Worm (Caenorhabditis elegans) whole organism, L3 larva: Measurements from ENCODE around the gene npr-5.

ENCODE experiments used
- R02D3.7 ChIP-seq: fragments of 150-350 bp; optimal IDR thresholded peaks from 2 replicates; lab custom pipeline; 2014; ENCODE audit warnings: missing biosample characterization, missing genetic modification characterization
- ZK546.5 ChIP-seq: sonication (generic microtip); optimal IDR thresholded peaks from 2 replicates; lab custom pipeline; 2017; ENCODE audit warnings: missing biosample characterization, missing genetic modification characterization
- aly-2 ChIP-seq: fragments of 150-350 bp; optimal IDR thresholded peaks from 2 replicates; lab custom pipeline; 2014; ENCODE audit warnings: missing biosample characterization, missing genetic modification characterization
- ama-1 ChIP-seq: fragments of 150-350 bp; optimal IDR thresholded peaks from 2 replicates; lab custom pipeline; 2018
- ceh-28 ChIP-seq: fragments of 150-350 bp; optimal IDR thresholded peaks from 2 replicates; lab custom pipeline; 2014; ENCODE audit warnings: missing biosample characterization, missing genetic modification reagents, missing genetic modification characterization
- ceh-82 ChIP-seq: fragments of 150-350 bp; optimal IDR thresholded peaks from 2 replicates; lab custom pipeline; 2014; ENCODE audit warnings: missing biosample characterization, missing genetic modification characterization
- ceh-9 ChIP-seq: sonication (generic microtip); optimal IDR thresholded peaks from 2 replicates; lab custom pipeline; 2018; ENCODE audit warnings: missing biosample characterization, missing genetic modification characterization
- daf-12 ChIP-seq: fragments of 150-350 bp; optimal IDR thresholded peaks from 2 replicates; lab custom pipeline; 2014; ENCODE audit warnings: missing biosample characterization, missing genetic modification reagents, missing genetic modification characterization
- egl-27 ChIP-seq: sonication (generic microtip); optimal IDR thresholded peaks from 4 replicates; lab custom pipeline; 2017; ENCODE audit warnings: missing biosample characterization, missing genetic modification reagents, missing genetic modification characterization
- egl-5 ChIP-seq: fragments of 150-350 bp; optimal IDR thresholded peaks from 2 replicates; lab custom pipeline; 2017; ENCODE audit warnings: missing biosample characterization, missing genetic modification reagents, missing genetic modification characterization, inconsistent platforms
- elt-1 ChIP-seq: fragments of 150-350 bp; optimal IDR thresholded peaks from 2 replicates; lab custom pipeline; 2014; ENCODE audit warnings: missing biosample characterization, missing genetic modification characterization
- elt-2 ChIP-seq: sonication (generic microtip); optimal IDR thresholded peaks from 2 replicates; lab custom pipeline; 2016; ENCODE audit warnings: missing genetic modification reagents, mild to moderate bottlenecking, missing genetic modification characterization, missing compliant biosample characterization
- elt-3 ChIP-seq, 3 experiments: fragments of 150-350 bp in 1 of 3; sonication (generic microtip) in 2 of 3; optimal IDR thresholded peaks; 2 replicates in 2 of 3; 4 replicates in 1 of 3; lab custom pipeline; 2014 to 2017; ENCODE audit warnings: missing biosample characterization in 3 of 3, missing genetic modification characterization in 3 of 3
- eor-1 ChIP-seq, 2 experiments: fragments of 150-350 bp; optimal IDR thresholded peaks; 2 replicates each; lab custom pipeline; 2014 to 2018; ENCODE audit warnings: missing biosample characterization in 2 of 2, missing genetic modification characterization in 2 of 2
- fkh-2 ChIP-seq: fragments of 150-350 bp; optimal IDR thresholded peaks from 2 replicates; lab custom pipeline; 2014; ENCODE audit warnings: missing biosample characterization, missing genetic modification reagents, missing genetic modification characterization
- fos-1 ChIP-seq: fragments of 150-350 bp; optimal IDR thresholded peaks from 2 replicates; lab custom pipeline; 2014; ENCODE audit warnings: missing biosample characterization, missing genetic modification characterization
- hmg-11 ChIP-seq: sonication (generic microtip); optimal IDR thresholded peaks from 2 replicates; lab custom pipeline; 2016; ENCODE audit warnings: missing genetic modification characterization, missing compliant biosample characterization
- jun-1 ChIP-seq: fragments of 150-350 bp; optimal IDR thresholded peaks from 2 replicates; lab custom pipeline; 2014; ENCODE audit warnings: missing biosample characterization, missing genetic modification reagents, missing genetic modification characterization
- lin-15B ChIP-seq: fragments of 150-350 bp; optimal IDR thresholded peaks from 2 replicates; lab custom pipeline; 2014; ENCODE audit warnings: missing biosample characterization, missing genetic modification characterization
- lsy-12 ChIP-seq: sonication (generic microtip); optimal IDR thresholded peaks from 2 replicates; lab custom pipeline; 2016; ENCODE audit warnings: mild to moderate bottlenecking, missing genetic modification characterization, missing compliant biosample characterization
- mdl-1 ChIP-seq: fragments of 150-350 bp; optimal IDR thresholded peaks from 2 replicates; lab custom pipeline; 2014; ENCODE audit warnings: missing biosample characterization, missing genetic modification characterization
- mml-1 ChIP-seq: fragments of 150-350 bp; sonication (generic microtip); optimal IDR thresholded peaks from 3 replicates; lab custom pipeline; 2014; ENCODE audit warnings: missing biosample characterization, missing genetic modification characterization
- nhr-12 ChIP-seq: fragments of 150-350 bp; optimal IDR thresholded peaks from 2 replicates; lab custom pipeline; 2014; ENCODE audit warnings: missing biosample characterization, missing genetic modification characterization
- nhr-237 ChIP-seq: fragments of 150-350 bp; optimal IDR thresholded peaks from 2 replicates; lab custom pipeline; 2014; ENCODE audit warnings: missing biosample characterization, missing genetic modification characterization
- nhr-28 ChIP-seq: fragments of 150-350 bp; optimal IDR thresholded peaks from 2 replicates; lab custom pipeline; 2014; ENCODE audit warnings: missing biosample characterization, missing genetic modification characterization
- nhr-43 ChIP-seq: sonication (generic microtip); optimal IDR thresholded peaks from 2 replicates; lab custom pipeline; 2016; ENCODE audit warnings: mild to moderate bottlenecking, missing genetic modification characterization, missing compliant biosample characterization; ENCODE audit not compliant: poor library complexity, severe bottlenecking
- nhr-67 ChIP-seq: fragments of 150-350 bp; optimal IDR thresholded peaks from 2 replicates; lab custom pipeline; 2014; ENCODE audit warnings: missing biosample characterization, missing genetic modification characterization
- nhr-77 ChIP-seq: fragments of 150-350 bp; optimal IDR thresholded peaks from 2 replicates; lab custom pipeline; 2014; ENCODE audit warnings: missing biosample characterization, missing genetic modification characterization
- pha-4 ChIP-seq: fragments of 150-350 bp; optimal IDR thresholded peaks from 2 replicates; lab custom pipeline; 2014; ENCODE audit warnings: missing biosample characterization, missing genetic modification reagents, missing genetic modification characterization
- sea-2 ChIP-seq: fragments of 150-350 bp; sonication (generic microtip); optimal IDR thresholded peaks from 4 replicates; lab custom pipeline; 2014; ENCODE audit warnings: missing biosample characterization, missing genetic modification reagents, missing genetic modification characterization
- skn-1 ChIP-seq: fragments of 150-350 bp; optimal IDR thresholded peaks from 2 replicates; lab custom pipeline; 2014; ENCODE audit warnings: missing biosample characterization, missing genetic modification characterization
- snpc-4 ChIP-seq: fragments of 150-350 bp; optimal IDR thresholded peaks from 2 replicates; lab custom pipeline; 2014; ENCODE audit warnings: missing biosample characterization, missing genetic modification characterization
- unc-39 ChIP-seq: sonication (generic microtip); optimal IDR thresholded peaks from 4 replicates; lab custom pipeline; 2017; ENCODE audit warnings: missing biosample characterization, missing genetic modification characterization
- unc-62 ChIP-seq: fragments of 150-350 bp; sonication (generic microtip); optimal IDR thresholded peaks from 4 replicates; lab custom pipeline; 2014; ENCODE audit warnings: missing biosample characterization, missing genetic modification reagents, missing genetic modification characterization
- zag-1 ChIP-seq: fragments of 150-350 bp; optimal IDR thresholded peaks from 2 replicates; lab custom pipeline; 2014; ENCODE audit warnings: missing biosample characterization, missing genetic modification characterization
- ztf-4 ChIP-seq: fragments of 150-350 bp; optimal IDR thresholded peaks from 2 replicates; lab custom pipeline; 2014; ENCODE audit warnings: missing biosample characterization, missing genetic modification characterization

npr-5 gene

ce11 chrV:246097-246496, 35.4 kb downstream of the npr-5 start, which contains the start of gene kin-34:
Gene kin-34, minus strand, starts transcription at chrV:246197.
- no peak for TF ChIP-seq ceh-28 (tag; lab: Kevin White, UChicago)
- TF ChIP-seq unc-39 (tag; lab: Kevin White, UChicago): no peak
- TF ChIP-seq sea-2 (GFP tag; lab: Kevin White, UChicago): no peak
- no peak for TF ChIP-seq nhr-67 (tag; lab: Kevin White, UChicago)
- TF ChIP-seq lsy-12 (tag; lab: Kevin White, UChicago): no peak
- no peak for TF ChIP-seq nhr-77 (tag; lab: Kevin White, UChicago)
- TF ChIP-seq egl-27 (tag; lab: Kevin White, UChicago): no peak
- TF ChIP-seq ama-1 (lab: Kevin White, UChicago): no peak
- TF ChIP-seq ceh-9 (tag; lab: Kevin White, UChicago): no peak
- no peak for TF ChIP-seq skn-1 (tag; lab: Kevin White, UChicago)
- TF ChIP-seq zag-1 (tag; lab: Kevin White, UChicago): no peak
- TF ChIP-seq unc-62: no peak
- no peak for TF ChIP-seq nhr-28
- TF ChIP-seq lin-15B (tag; lab: Kevin White, UChicago): no peak
- TF ChIP-seq nhr-12 (tag; lab: Kevin White, UChicago): no peak
- TF ChIP-seq elt-1: no peak
- TF ChIP-seq jun-1: no peak
- TF ChIP-seq R02D3.7 (tag; lab: Kevin White, UChicago): no peak

- no peak for TF ChIP-seq hmg-11 (tag; lab: Kevin White, UChicago)
Observed at ce11 chrV:242518-242917, 39.0 kb downstream of the npr-5 start, which contains the start of gene R02C2.7. Gene R02C2.7, minus strand, starts transcription at chrV:242618.

ce11 chrV:240287-240686, 41.2 kb downstream of the npr-5 start, which contains the start of gene txt-2:
Gene txt-2, minus strand, starts transcription at chrV:240500.
- no peak for TF ChIP-seq nhr-12 (tag; lab: Kevin White, UChicago)
- TF ChIP-seq daf-12 (tag; lab: Kevin White, UChicago): no peak
- TF ChIP-seq hmg-11 (tag; lab: Kevin White, UChicago): no peak
- TF ChIP-seq unc-62: no peak
- no peak for TF ChIP-seq mdl-1 (tag; lab: Kevin White, UChicago)
- no peak for TF ChIP-seq aly-2 (tag; lab: Kevin White, UChicago)
- no peak for TF ChIP-seq skn-1 (tag; lab: Kevin White, UChicago)
- no peak for TF ChIP-seq elt-3 (tag; optimal IDR thresholded peaks at IDR 0.05; lab: Kevin White, UChicago)
- no peak for TF ChIP-seq nhr-237 (tag; lab: Kevin White, UChicago)
- no peak for TF ChIP-seq lin-15B (tag; lab: Kevin White, UChicago)
- no peak for TF ChIP-seq pha-4 (tag; lab: Kevin White, UChicago)
- no peak for TF ChIP-seq nhr-43 (tag; lab: Kevin White, UChicago)
- TF ChIP-seq lsy-12 (tag; lab: Kevin White, UChicago): no peak
- TF ChIP-seq nhr-28: no peak
- no peak for TF ChIP-seq elt-1
- TF ChIP-seq nhr-77 (tag; lab: Kevin White, UChicago): no peak
- no peak for TF ChIP-seq fkh-2 (tag; lab: Kevin White, UChicago)
- TF ChIP-seq fos-1 (tag; lab: Kevin White, UChicago): no peak
- TF ChIP-seq, all 47 proteins: peak for 0

ce11 chrV:238094-238493, 43.4 kb downstream of the npr-5 start, which contains the start of gene R02C2.1:
Gene R02C2.1, minus strand, starts transcription at chrV:238194.
- TF ChIP-seq eor-1 (tag; optimal IDR thresholded peaks at IDR 0.05; lab: Kevin White, UChicago): no peak
- no peak for TF ChIP-seq pha-4 (tag; lab: Kevin White, UChicago)
- no peak for TF ChIP-seq elt-2 (tag; lab: Kevin White, UChicago)
- no peak for TF ChIP-seq unc-39 (tag; lab: Kevin White, UChicago)
- TF ChIP-seq ama-1 (lab: Kevin White, UChicago): no peak
- TF ChIP-seq egl-5 (tag; lab: Kevin White, UChicago): no peak

ce11 chrV:237012-237411, 44.5 kb downstream of the npr-5 start:
- TF ChIP-seq daf-12 (tag; lab: Kevin White, UChicago): no peak
- no peak for TF ChIP-seq elt-3 (tag; optimal IDR thresholded peaks at IDR 0.05; lab: Kevin White, UChicago)
- TF ChIP-seq mml-1: no peak
- TF ChIP-seq snpc-4 (tag; lab: Kevin White, UChicago): no peak
- TF ChIP-seq fos-1 (tag; lab: Kevin White, UChicago): no peak
- TF ChIP-seq unc-62: no peak
- no peak for TF ChIP-seq ztf-4
- no peak for TF ChIP-seq ZK546.5
- no peak for TF ChIP-seq ceh-82 (tag; lab: Kevin White, UChicago)
- no peak for TF ChIP-seq pha-4 (tag; lab: Kevin White, UChicago)
- no peak for TF ChIP-seq ceh-9 (tag; lab: Kevin White, UChicago)
- no peak for TF ChIP-seq egl-5 (tag; lab: Kevin White, UChicago)
